Fruit fly (Drosophila melanogaster) whole organism, adult: Measurements from ENCODE around the gene CG6431.

Experiments used
- CG12768 ChIP-seq: fragments of 200-800 bp; sonication (Bioruptor generic); optimal IDR thresholded peaks from 2 replicates; lab custom pipeline; 2017; ENCODE audit warnings: missing biosample characterization, missing genetic modification characterization, mild to moderate bottlenecking, moderate library complexity, missing genetic modification reagents
- CG14711 ChIP-seq: fragments of 200-800 bp; sonication (Bioruptor generic); optimal IDR thresholded peaks from 2 replicates; lab custom pipeline; 2018; ENCODE audit warnings: missing biosample characterization, mild to moderate bottlenecking, missing genetic modification characterization, moderate library complexity
- CG1620 ChIP-seq: fragments of 200-800 bp; sonication (Bioruptor generic); optimal IDR thresholded peaks from 2 replicates; lab custom pipeline; 2016; ENCODE audit warnings: missing biosample characterization, missing genetic modification characterization
- CG7045 ChIP-seq: fragments of 200-800 bp; sonication (Bioruptor generic); optimal IDR thresholded peaks from 2 replicates; lab custom pipeline; 2017; ENCODE audit warnings: missing biosample characterization, mild to moderate bottlenecking, missing genetic modification characterization
- Clk ChIP-seq: fragments of 200-800 bp; sonication (Bioruptor generic); optimal IDR thresholded peaks from 2 replicates; lab custom pipeline; 2017; ENCODE audit warnings: missing biosample characterization, missing genetic modification characterization
- Crg-1 ChIP-seq: fragments of 200-800 bp; sonication (Bioruptor generic); optimal IDR thresholded peaks from 2 replicates; lab custom pipeline; 2016; ENCODE audit warnings: missing biosample characterization, missing genetic modification characterization
- bab1 ChIP-seq: fragments of 200-800 bp; sonication (Bioruptor generic); optimal IDR thresholded peaks from 3 replicates; lab custom pipeline; 2019; ENCODE audit warnings: missing biosample characterization, mild to moderate bottlenecking, missing genetic modification characterization, moderate library complexity
- cic ChIP-seq: fragments of 200-800 bp; sonication (Bioruptor generic); optimal IDR thresholded peaks from 2 replicates; lab custom pipeline; 2017; ENCODE audit warnings: missing biosample characterization, mild to moderate bottlenecking, missing genetic modification characterization, moderate library complexity
- kay ChIP-seq: fragments of 200-800 bp; sonication (Bioruptor generic); peaks from one replicate; lab custom pipeline; 2016; ENCODE audit warnings: missing biosample characterization, missing genetic modification characterization, borderline replicate concordance
- pad ChIP-seq: fragments of 200-800 bp; sonication (Bioruptor generic); optimal IDR thresholded peaks from 3 replicates; lab custom pipeline; 2017; ENCODE audit warnings: missing biosample characterization, missing genetic modification characterization, mild to moderate bottlenecking, moderate library complexity, missing genetic modification reagents
- tj ChIP-seq: fragments of 200-800 bp; sonication (Bioruptor generic); optimal IDR thresholded peaks from 3 replicates; lab custom pipeline; 2017; ENCODE audit warnings: missing biosample characterization, mild to moderate bottlenecking, missing genetic modification characterization, moderate library complexity
- toe ChIP-seq: fragments of 200-800 bp; sonication (Bioruptor generic); optimal IDR thresholded peaks from 2 replicates; lab custom pipeline; 2016; ENCODE audit warnings: missing biosample characterization, missing genetic modification characterization

DNA sequence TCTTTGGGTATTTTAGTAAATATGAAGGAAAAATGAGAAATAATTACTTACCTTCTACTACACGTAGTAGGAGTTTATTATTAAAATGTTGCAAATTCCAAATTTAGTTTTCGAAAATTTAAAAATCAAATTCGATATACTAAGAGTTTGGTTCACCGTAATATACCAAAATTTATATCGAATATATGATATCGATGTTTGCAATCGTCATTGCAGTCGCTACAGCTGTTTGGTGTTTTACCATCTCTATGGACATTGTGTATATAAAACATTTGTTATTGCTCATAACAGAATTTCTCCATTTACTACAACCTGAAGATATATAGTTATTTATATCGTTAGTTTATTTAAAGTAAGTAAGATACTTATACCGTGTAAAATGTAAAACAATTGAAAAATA lies 4.7 kb downstream of the CG6431 start, which contains the start of gene CG6443:
- TF ChIP-seq CG12768 (GFP tag; lab: Kevin White, UChicago) (no peak), Clk (GFP tag; lab: Kevin White, UChicago) (no peak), toe (GFP tag; lab: Kevin White, UChicago) (no peak), CG14711 (tag; lab: Kevin White, UChicago) (no peak), Crg-1 (GFP tag; lab: Kevin White, UChicago) (no peak), kay (GFP tag; lab: Kevin White, UChicago) (no peak), CG1620 (no peak), cic (GFP tag; lab: Kevin White, UChicago) (no peak), CG7045 (GFP tag; lab: Kevin White, UChicago) (no peak), pad (GFP tag; lab: Kevin White, UChicago) (no peak), tj (GFP tag; lab: Kevin White, UChicago) (no peak), bab1 (peak; percentile 22)
